Fruit fly (Drosophila melanogaster) whole organism, embryonic: Measurements from ENCODE around the gene Zpr1.
A peak's percentile ranks its signal among the peaks of the same experiment; 100 is the strongest.

Experiments used
- Antp ChIP-seq: fragments of 200-800 bp; sonication (Bioruptor generic); optimal IDR thresholded peaks from 3 replicates; lab custom pipeline; 2016; ENCODE audit warnings: missing biosample characterization, missing genetic modification characterization
- Bgb ChIP-seq: fragments of 200-800 bp; sonication (Bioruptor generic); IDR thresholded peaks from 2 replicates; pipeline ENCODE4 v1.3.6; 2022; ENCODE audit warnings: missing biosample characterization, missing genetic modification characterization; ENCODE audit not compliant: partially characterized antibody
- Blimp-1 ChIP-seq: fragments of 200-800 bp; sonication (Bioruptor generic); optimal IDR thresholded peaks from 3 replicates; lab custom pipeline; 2018; ENCODE audit warnings: missing biosample characterization, missing genetic modification characterization, mild to moderate bottlenecking, moderate library complexity, missing genetic modification reagents
- CG10565 ChIP-seq: fragments of 200-800 bp; sonication (Bioruptor generic); optimal IDR thresholded peaks from 3 replicates; lab custom pipeline; 2016; ENCODE audit warnings: missing biosample characterization, mild to moderate bottlenecking, missing genetic modification characterization
- CG12299 ChIP-seq: fragments of 200-800 bp; sonication (Bioruptor generic); optimal IDR thresholded peaks from 2 replicates; lab custom pipeline; 2018; ENCODE audit warnings: missing biosample characterization, mild to moderate bottlenecking, missing genetic modification characterization
- CG12391 ChIP-seq: fragments of 200-800 bp; sonication (Bioruptor generic); optimal IDR thresholded peaks from 3 replicates; lab custom pipeline; 2018; ENCODE audit warnings: missing biosample characterization, mild to moderate bottlenecking, missing genetic modification characterization, moderate library complexity
- CG13624 ChIP-seq: fragments of 200-800 bp; sonication (Bioruptor generic); optimal IDR thresholded peaks from 2 replicates; lab custom pipeline; 2016; ENCODE audit warnings: missing biosample characterization, missing genetic modification characterization
- CG14860 ChIP-seq: fragments of 200-800 bp; sonication (Bioruptor generic); IDR thresholded peaks from 3 replicates; pipeline ENCODE4 v1.3.6; 2022; ENCODE audit warnings: missing biosample characterization, missing genetic modification characterization; ENCODE audit not compliant: partially characterized antibody
- CG14965 ChIP-seq: fragments of 200-800 bp; sonication (Bioruptor generic); optimal IDR thresholded peaks from 2 replicates; lab custom pipeline; 2016; ENCODE audit warnings: missing biosample characterization, missing genetic modification characterization, borderline replicate concordance
- CG15514 ChIP-seq: fragments of 200-800 bp; sonication (Bioruptor generic); optimal IDR thresholded peaks from 3 replicates; lab custom pipeline; 2017; ENCODE audit warnings: missing biosample characterization, missing genetic modification characterization, mild to moderate bottlenecking, moderate library complexity, missing genetic modification reagents
- CG17612 ChIP-seq: fragments of 200-800 bp; sonication (Bioruptor generic); IDR thresholded peaks from 2 replicates; pipeline ENCODE4 v1.3.6; 2022; ENCODE audit warnings: missing biosample characterization, missing genetic modification characterization
- CG18599 ChIP-seq: fragments of 200-800 bp; sonication (Bioruptor generic); optimal IDR thresholded peaks from 3 replicates; lab custom pipeline; 2017; ENCODE audit warnings: missing biosample characterization, missing genetic modification characterization, mild to moderate bottlenecking, moderate library complexity, missing genetic modification reagents
- CG30431 ChIP-seq: fragments of 200-800 bp; sonication (Bioruptor generic); optimal IDR thresholded peaks from 2 replicates; lab custom pipeline; 2017; ENCODE audit warnings: missing biosample characterization, missing genetic modification characterization
- CG42726 ChIP-seq: fragments of 200-800 bp; sonication (Bioruptor generic); IDR thresholded peaks from 2 replicates; pipeline ENCODE4 v1.3.6; 2022; ENCODE audit warnings: missing biosample characterization, missing genetic modification characterization; ENCODE audit not compliant: partially characterized antibody
- CG6813 ChIP-seq: fragments of 200-800 bp; sonication (Bioruptor generic); optimal IDR thresholded peaks from 2 replicates; lab custom pipeline; 2017; ENCODE audit warnings: missing biosample characterization, missing genetic modification characterization, mild to moderate bottlenecking, moderate library complexity, missing genetic modification reagents
- CG7745 ChIP-seq: fragments of 200-800 bp; sonication (Bioruptor generic); optimal IDR thresholded peaks from 2 replicates; lab custom pipeline; 2018; ENCODE audit warnings: missing biosample characterization, mild to moderate bottlenecking, missing genetic modification characterization, moderate library complexity
- CG8290 ChIP-seq, 3 experiments: fragments of 200-800 bp; sonication (Bioruptor generic); optimal IDR thresholded peaks; 2 replicates each; lab custom pipeline; 2016 to 2019; ENCODE audit warnings: missing biosample characterization in 3 of 3, missing genetic modification characterization in 3 of 3, mild to moderate bottlenecking in 2 of 3, moderate library complexity in 1 of 3
- CG9876 ChIP-seq: fragments of 200-800 bp; sonication (Bioruptor generic); optimal IDR thresholded peaks from 2 replicates; lab custom pipeline; 2016; ENCODE audit warnings: missing biosample characterization, missing genetic modification characterization
- Camta ChIP-seq: fragments of 200-800 bp; sonication (Bioruptor generic); optimal IDR thresholded peaks from 2 replicates; lab custom pipeline; 2016; ENCODE audit warnings: missing biosample characterization, missing genetic modification characterization
- Dfd ChIP-seq, 2 experiments: fragments of >200 bp; optimal IDR thresholded peaks; 2 replicates each; lab custom pipeline; 2017; ENCODE audit warnings: missing biosample characterization in 2 of 2, missing genetic modification characterization in 2 of 2
- Dip3 ChIP-seq: fragments of 200-800 bp; sonication (Bioruptor generic); optimal IDR thresholded peaks from 3 replicates; lab custom pipeline; 2016; ENCODE audit warnings: missing biosample characterization, missing genetic modification characterization
- Hr78 ChIP-seq, 2 experiments: fragments of 200-800 bp in 1 of 2; fragments of >200 bp in 1 of 2; sonication (Bioruptor generic) in 1 of 2; optimal IDR thresholded peaks; 2 replicates each; lab custom pipeline; 2017 to 2019; ENCODE audit warnings: missing biosample characterization in 2 of 2, missing genetic modification characterization in 2 of 2, mild to moderate bottlenecking in 1 of 2, moderate library complexity in 1 of 2
- Lim3 ChIP-seq: fragments of 200-800 bp; sonication (Bioruptor generic); IDR thresholded peaks from 2 replicates; pipeline ENCODE4 v1.3.6; 2022; ENCODE audit warnings: missing biosample characterization, missing genetic modification characterization
- Mad ChIP-seq: fragments of 200-800 bp; sonication (Bioruptor generic); optimal IDR thresholded peaks from 2 replicates; lab custom pipeline; 2016; ENCODE audit warnings: missing biosample characterization, missing genetic modification characterization
- NK7.1 ChIP-seq: fragments of 200-800 bp; sonication (Bioruptor generic); optimal IDR thresholded peaks from 3 replicates; lab custom pipeline; 2016; ENCODE audit warnings: missing biosample characterization, missing genetic modification characterization
- Nf-YB ChIP-seq: fragments of 200-800 bp; sonication (Bioruptor generic); optimal IDR thresholded peaks from 3 replicates; lab custom pipeline; 2019; ENCODE audit warnings: missing biosample characterization, mild to moderate bottlenecking, missing genetic modification characterization, moderate library complexity
- Oaz ChIP-seq: fragments of 200-800 bp; sonication (Bioruptor generic); IDR thresholded peaks from 2 replicates; pipeline ENCODE4 v1.3.6; 2022; ENCODE audit warnings: missing biosample characterization, missing genetic modification characterization
- Side ChIP-seq: fragments of 200-800 bp; sonication (Bioruptor generic); optimal IDR thresholded peaks from 2 replicates; lab custom pipeline; 2016; ENCODE audit warnings: missing biosample characterization, missing genetic modification characterization
- Taf1 ChIP-seq: fragments of 200-800 bp; sonication (Bioruptor generic); IDR thresholded peaks from 2 replicates; pipeline ENCODE4 v1.3.6; 2022; ENCODE audit warnings: missing biosample characterization, missing genetic modification characterization
- aop ChIP-seq: fragments of 200-800 bp; sonication (Bioruptor generic); IDR thresholded peaks from 2 replicates; pipeline ENCODE4 v1.3.6; 2022; ENCODE audit warnings: missing biosample characterization, missing genetic modification characterization
- bigmax ChIP-seq: fragments of 200-800 bp; sonication (Bioruptor generic); optimal IDR thresholded peaks from 2 replicates; lab custom pipeline; 2018; ENCODE audit warnings: missing biosample characterization, mild to moderate bottlenecking, missing genetic modification characterization
- cad ChIP-seq: fragments of >200 bp; optimal IDR thresholded peaks from 2 replicates; lab custom pipeline; 2017; ENCODE audit warnings: missing biosample characterization, missing genetic modification characterization
- caup ChIP-seq: fragments of 200-800 bp; sonication (Bioruptor generic); optimal IDR thresholded peaks from 3 replicates; lab custom pipeline; 2017; ENCODE audit warnings: missing biosample characterization, mild to moderate bottlenecking, missing genetic modification characterization, moderate library complexity; ENCODE audit not compliant: severe bottlenecking
- cg ChIP-seq: fragments of 200-800 bp; sonication (Bioruptor generic); optimal IDR thresholded peaks from 3 replicates; lab custom pipeline; 2019; ENCODE audit warnings: missing biosample characterization, mild to moderate bottlenecking, missing genetic modification characterization, moderate library complexity
- croc ChIP-seq: fragments of 200-800 bp; sonication (Bioruptor generic); conservative IDR thresholded peaks from 3 replicates; pipeline ENCODE4 v1.3.6; 2022; ENCODE audit warnings: missing biosample characterization, missing genetic modification characterization
- hth ChIP-seq: fragments of >200 bp; optimal IDR thresholded peaks from 2 replicates; lab custom pipeline; 2017; ENCODE audit warnings: inconsistent platforms
- insv ChIP-seq, 2 experiments: fragments of 200-800 bp; sonication (Bioruptor generic); optimal IDR thresholded peaks; 3 replicates each; lab custom pipeline; 2016 to 2018; ENCODE audit warnings: missing biosample characterization in 2 of 2, missing genetic modification characterization in 2 of 2
- lilli ChIP-seq: fragments of 200-800 bp; sonication (Bioruptor generic); optimal IDR thresholded peaks from 3 replicates; lab custom pipeline; 2016; ENCODE audit warnings: missing biosample characterization, missing genetic modification characterization
- onecut ChIP-seq: fragments of 200-800 bp; sonication (Bioruptor generic); IDR thresholded peaks from 2 replicates; pipeline ENCODE4 v1.3.6; 2022; ENCODE audit warnings: missing biosample characterization, missing genetic modification characterization
- org-1 ChIP-seq: fragments of 200-800 bp; sonication (Bioruptor generic); optimal IDR thresholded peaks from 2 replicates; lab custom pipeline; 2017; ENCODE audit warnings: missing biosample characterization, missing genetic modification characterization
- pan ChIP-seq, 4 experiments: fragments of >200 bp in 3 of 4; fragments of 200-800 bp in 1 of 4; sonication (Bioruptor generic) in 1 of 4; optimal IDR thresholded peaks in 3 of 4; IDR thresholded peaks in 1 of 4; 2 replicates each; pipeline versions ENCODE4 v1.3.6 to Lab custom; 2017 to 2022; ENCODE audit warnings: missing biosample characterization in 2 of 4, missing genetic modification characterization in 2 of 4, mixed read lengths in 1 of 4
- pb ChIP-seq: fragments of 200-800 bp; sonication (Bioruptor generic); optimal IDR thresholded peaks from 3 replicates; lab custom pipeline; 2016; ENCODE audit warnings: missing biosample characterization, missing genetic modification characterization
- pho ChIP-seq: fragments of 200-800 bp; sonication (Bioruptor generic); optimal IDR thresholded peaks from 2 replicates; lab custom pipeline; 2016; ENCODE audit warnings: missing biosample characterization, missing genetic modification characterization
- repo ChIP-seq: fragments of 200-800 bp; sonication (Bioruptor generic); optimal IDR thresholded peaks from 2 replicates; lab custom pipeline; 2016; ENCODE audit warnings: missing biosample characterization, missing genetic modification characterization
- rib ChIP-seq: fragments of 200-800 bp; sonication (Bioruptor generic); IDR thresholded peaks from 2 replicates; pipeline ENCODE4 v1.3.6; 2022; ENCODE audit warnings: missing biosample characterization, missing genetic modification characterization
- row ChIP-seq: fragments of 200-800 bp; sonication (Bioruptor generic); IDR thresholded peaks from 3 replicates; pipeline ENCODE4 v1.3.6; 2022; ENCODE audit warnings: missing biosample characterization, missing genetic modification characterization
- sim ChIP-seq: fragments of 200-800 bp; sonication (Bioruptor generic); IDR thresholded peaks from 2 replicates; pipeline ENCODE4 v1.3.6; 2022; ENCODE audit warnings: missing biosample characterization, missing genetic modification characterization
- sqz ChIP-seq: fragments of 200-800 bp; sonication (Bioruptor generic); optimal IDR thresholded peaks from 3 replicates; lab custom pipeline; 2018; ENCODE audit warnings: missing biosample characterization, mild to moderate bottlenecking, missing genetic modification characterization
- stc ChIP-seq: fragments of 200-800 bp; sonication (Bioruptor generic); IDR thresholded peaks from 2 replicates; pipeline ENCODE4 v1.3.6; 2022; ENCODE audit warnings: missing biosample characterization, missing genetic modification characterization
- wdn ChIP-seq: fragments of 200-800 bp; sonication (Bioruptor generic); IDR thresholded peaks from 2 replicates; pipeline ENCODE4 v1.3.6; 2022; ENCODE audit warnings: missing biosample characterization, missing genetic modification characterization

The Zpr1 gene

dm6 chrX:9193604-9194003 lies 31.7 kb upstream of the Zpr1 start, which contains the start of gene CG12106 (continued):
- TF ChIP-seq sqz (no peak), wdn (no peak), repo (GFP tag; lab: Kevin White, UChicago) (no peak), cad (GFP tag; lab: Kevin White, UChicago) (no peak), Mad (GFP tag; lab: Kevin White, UChicago) (no peak), CG15514 (GFP tag; lab: Kevin White, UChicago) (peak; percentile 98), CG42726 (GFP tag; lab: Robert Waterston, UW) (no peak), Lim3 (GFP tag; lab: Robert Waterston, UW) (no peak), pho (GFP tag; lab: Kevin White, UChicago) (no peak), CG30431 (GFP tag; lab: Kevin White, UChicago) (no peak), bigmax (GFP tag; lab: Kevin White, UChicago) (no peak), caup (GFP tag; lab: Kevin White, UChicago) (no peak), hth (lab: Kevin White, UChicago) (no peak), aop (GFP tag; lab: Robert Waterston, UW) (no peak), CG6813 (no peak), pan (optimal IDR thresholded peaks at IDR 0.05; lab: Kevin White, UChicago) (no peak), pan (GFP tag; optimal IDR thresholded peaks at IDR 0.05 in 1 of 2, IDR thresholded peaks at IDR 0.05 in 1 of 2) (peak in 1 of 2 experiments; percentile 44), Side (no peak), CG14965 (GFP tag; lab: Kevin White, UChicago) (no peak), stc (GFP tag; lab: Robert Waterston, UW) (no peak), CG13624 (GFP tag; lab: Kevin White, UChicago) (peak; percentile 6), CG17612 (no peak), Taf1 (no peak), NK7.1 (GFP tag; lab: Kevin White, UChicago) (no peak), CG12299 (no peak), Hr78 (GFP tag; optimal IDR thresholded peaks at IDR 0.05; lab: Kevin White, UChicago) (no peak), CG10565 (GFP tag; lab: Kevin White, UChicago) (no peak), croc (GFP tag; lab: Robert Waterston, UW) (no peak; the same call in 2 of the 3 replicates), Oaz (peak; percentile 42; the same call in 1 of the 2 replicates), Dfd (GFP tag; optimal IDR thresholded peaks at IDR 0.05; lab: Kevin White, UChicago) (no peak), cg (GFP tag; lab: Kevin White, UChicago) (no peak), row (peak; percentile 92), Nf-YB (no peak), CG14860 (no peak), Blimp-1 (GFP tag; lab: Kevin White, UChicago) (no peak), insv (GFP tag; optimal IDR thresholded peaks at IDR 0.05; lab: Kevin White, UChicago) (no peak), pb (GFP tag; lab: Kevin White, UChicago) (no peak), Bgb (GFP tag; lab: Robert Waterston, UW) (no peak), sim (GFP tag; lab: Robert Waterston, UW) (no peak), Camta (GFP tag; lab: Kevin White, UChicago) (no peak), Antp (no peak), CG12391 (tag; lab: Kevin White, UChicago) (peak; percentile 47), Dip3 (GFP tag; lab: Kevin White, UChicago) (no peak), rib (GFP tag; lab: Robert Waterston, UW) (no peak), org-1 (no peak), lilli (GFP tag; lab: Kevin White, UChicago) (peak; percentile 72), CG18599 (peak; percentile 62), onecut (peak; percentile 32; the same call in 1 of the 2 replicates), CG9876 (GFP tag; lab: Kevin White, UChicago) (no peak), CG8290 (GFP tag; optimal IDR thresholded peaks at IDR 0.05; lab: Kevin White, UChicago) (no peak), CG8290 (tag; optimal IDR thresholded peaks at IDR 0.05; lab: Kevin White, UChicago) (peak in 1 of 2 experiments; percentile 72), CG7745 (tag; lab: Kevin White, UChicago) (no peak)
